In genomic region chr3L:17430957-17431585, dm6 we compare ENCODE assay signal across 3 fruit fly cellular contexts.
TF ChIP-seq lines count a peak whose summit lies in the region.

No protein-coding gene starts in this region.

TF ChIP-seq in whole organism, adult, 20 proteins besides CTCF, POLR2A, EP300 and RAD21 (continued from another document):
- peak; percentile 24 for TF ChIP-seq CG14711 (tag; optimal IDR thresholded peaks at IDR 0.05; lab: Kevin White, UChicago)
- TF ChIP-seq Hr96 (GFP tag; optimal IDR thresholded peaks at IDR 0.05; lab: Kevin White, UChicago) = no peak
TF ChIP-seq in whole organism, adult: peak in this region for 12.

TF ChIP-seq in whole organism, embryonic, 481 proteins besides CTCF, POLR2A, EP300 and RAD21 (continued from another document and continues in another):
- TF ChIP-seq Antp (GFP tag; optimal IDR thresholded peaks at IDR 0.05; lab: Kevin White, UChicago) (no peak), Hr51 (GFP tag; optimal IDR thresholded peaks at IDR 0.05; lab: Kevin White, UChicago) (peak in 1 of 2 experiments; percentile 31), sug (tag; optimal IDR thresholded peaks at IDR 0.05; lab: Kevin White, UChicago) (peak; percentile 60), disco-r (GFP tag; optimal IDR thresholded peaks at IDR 0.05; lab: Kevin White, UChicago) (no peak), br (optimal IDR thresholded peaks at IDR 0.05; lab: Kevin White, UChicago) (no peak), CG7839 (tag; optimal IDR thresholded peaks at IDR 0.05; lab: Kevin White, UChicago) (peak; percentile 21), CG13775 (GFP tag; optimal IDR thresholded peaks at IDR 0.05; lab: Kevin White, UChicago) (no peak), jigr1 (GFP tag; IDR thresholded peaks at IDR 0.05; lab: Robert Waterston, UW) (no peak), lilli (GFP tag; optimal IDR thresholded peaks at IDR 0.05; lab: Kevin White, UChicago) (peak; percentile 14), CG31224 (GFP tag; IDR thresholded peaks at IDR 0.05; lab: Robert Waterston, UW) (no peak), PHDP (tag; optimal IDR thresholded peaks at IDR 0.05; lab: Kevin White, UChicago) (peak; percentile 34), esg (GFP tag; conservative IDR thresholded peaks at IDR 0.05; lab: Robert Waterston, UW) (no peak), stwl (tag; optimal IDR thresholded peaks at IDR 0.05; lab: Kevin White, UChicago) (no peak), CG1233 (GFP tag; optimal IDR thresholded peaks at IDR 0.05; lab: Kevin White, UChicago) (no peak), gce (GFP tag; IDR thresholded peaks at IDR 0.05; lab: Robert Waterston, UW) (no peak), CG34376 (GFP tag; optimal IDR thresholded peaks at IDR 0.05; lab: Kevin White, UChicago) (peak; percentile 73), CG33213 (GFP tag; optimal IDR thresholded peaks at IDR 0.05; lab: Kevin White, UChicago) (peak; percentile 8), CG10654 (GFP tag; optimal IDR thresholded peaks at IDR 0.05; lab: Kevin White, UChicago) (no peak), Fer3 (tag; optimal IDR thresholded peaks at IDR 0.05; lab: Kevin White, UChicago) (peak; percentile 26), Dek (tag; optimal IDR thresholded peaks at IDR 0.05; lab: Kevin White, UChicago) (no peak), exex (tag; optimal IDR thresholded peaks at IDR 0.05; lab: Kevin White, UChicago) (peak; percentile 90), CG8944 (GFP tag; optimal IDR thresholded peaks at IDR 0.05; lab: Kevin White, UChicago) (no peak), sens (GFP tag; lab: Kevin White, UChicago) (peak; percentile 79), gt (GFP tag; IDR thresholded peaks at IDR 0.05; lab: Robert Waterston, UW) (no peak), CG15269 (tag; optimal IDR thresholded peaks at IDR 0.05; lab: Kevin White, UChicago) (peak; percentile 33), unpg (GFP tag; optimal IDR thresholded peaks at IDR 0.05; lab: Kevin White, UChicago) (no peak), CG9932 (GFP tag; IDR thresholded peaks at IDR 0.05; lab: Robert Waterston, UW) (peak; percentile 15; the same call in 1 of the 2 replicates), Ets97D (GFP tag; optimal IDR thresholded peaks at IDR 0.05; lab: Kevin White, UChicago) (no peak), bab2 (GFP tag; optimal IDR thresholded peaks at IDR 0.05; lab: Kevin White, UChicago) (peak; percentile 11), CG14965 (GFP tag; optimal IDR thresholded peaks at IDR 0.05; lab: Kevin White, UChicago; ENCODE audit: borderline replicate concordance) (no peak), CG16813 (GFP tag; IDR thresholded peaks at IDR 0.05; lab: Robert Waterston, UW; ENCODE audit: partially characterized antibody) (no peak), Doc2 (GFP tag; IDR thresholded peaks at IDR 0.05; lab: Robert Waterston, UW) (no peak), CG14441 (GFP tag; IDR thresholded peaks at IDR 0.05; lab: Robert Waterston, UW) (peak; percentile 51; the same call in 1 of the 2 replicates), Rfx (GFP tag; IDR thresholded peaks at IDR 0.05; lab: Robert Waterston, UW) (peak; percentile 33; the same call in 1 of the 2 replicates), pfk (GFP tag; optimal IDR thresholded peaks at IDR 0.05; lab: Kevin White, UChicago) (peak; percentile 81), H2.0 (GFP tag; IDR thresholded peaks at IDR 0.05; lab: Robert Waterston, UW) (no peak), Asciz (GFP tag; optimal IDR thresholded peaks at IDR 0.05; lab: Kevin White, UChicago) (peak; percentile 30), seq (GFP tag; IDR thresholded peaks at IDR 0.05; lab: Robert Waterston, UW) (peak; percentile 24; the same call in 1 of the 2 replicates), nau (GFP tag; optimal IDR thresholded peaks at IDR 0.05; lab: Kevin White, UChicago) (no peak), az2 (GFP tag; optimal IDR thresholded peaks at IDR 0.05; lab: Kevin White, UChicago) (no peak), D19A (tag; optimal IDR thresholded peaks at IDR 0.05; lab: Kevin White, UChicago) (peak; percentile 65), Dbx (GFP tag; IDR thresholded peaks at IDR 0.05; lab: Robert Waterston, UW) (0 out of 3 replicates have a peak, but pooled peaks have one; percentile 31), CG4282 (GFP tag; optimal IDR thresholded peaks at IDR 0.05; lab: Kevin White, UChicago) (no peak), grn (GFP tag; optimal IDR thresholded peaks at IDR 0.05; lab: Kevin White, UChicago) (peak; percentile 51), cwo (GFP tag; optimal IDR thresholded peaks at IDR 0.05; lab: Kevin White, UChicago) (peak; percentile 79), CG7786 (GFP tag; optimal IDR thresholded peaks at IDR 0.05; lab: Kevin White, UChicago) (no peak), Dfd (GFP tag; optimal IDR thresholded peaks at IDR 0.05; lab: Kevin White, UChicago) (no peak), Mad (GFP tag; optimal IDR thresholded peaks at IDR 0.05; lab: Kevin White, UChicago) (no peak), CG17829 (tag; optimal IDR thresholded peaks at IDR 0.05; lab: Kevin White, UChicago) (no peak), row (GFP tag; IDR thresholded peaks at IDR 0.05; lab: Robert Waterston, UW) (peak; percentile 35; the same call in 1 of the 3 replicates), CG11696 (GFP tag; IDR thresholded peaks at IDR 0.05; lab: Robert Waterston, UW) (no peak), gsb-n (tag; optimal IDR thresholded peaks at IDR 0.05; lab: Kevin White, UChicago) (no peak), CG2678 (tag; optimal IDR thresholded peaks at IDR 0.05; lab: Kevin White, UChicago) (peak; percentile 15), pho (GFP tag; optimal IDR thresholded peaks at IDR 0.05; lab: Kevin White, UChicago) (peak; percentile 3), E2f1 (GFP tag; IDR thresholded peaks at IDR 0.05; lab: Robert Waterston, UW) (no peak), hbn (GFP tag; IDR thresholded peaks at IDR 0.05; lab: Robert Waterston, UW; ENCODE audit: partially characterized antibody) (no peak), her (GFP tag; optimal IDR thresholded peaks at IDR 0.05; lab: Kevin White, UChicago) (no peak), unc-4 (GFP tag; IDR thresholded peaks at IDR 0.05; lab: Robert Waterston, UW; ENCODE audit: partially characterized antibody) (no peak), Meics (GFP tag; optimal IDR thresholded peaks at IDR 0.05; lab: Kevin White, UChicago) (peak; percentile 20), CG4360 (GFP tag; IDR thresholded peaks at IDR 0.05; lab: Robert Waterston, UW) (no peak), tna (GFP tag; IDR thresholded peaks at IDR 0.05; lab: Robert Waterston, UW; ENCODE audit: partially characterized antibody) (no peak), CG9817 (tag; optimal IDR thresholded peaks at IDR 0.05; lab: Kevin White, UChicago) (peak; percentile 5), Med (GFP tag; lab: Kevin White, UChicago) (peak; percentile 69), Hmr (GFP tag; optimal IDR thresholded peaks at IDR 0.05; lab: Kevin White, UChicago) (peak; percentile 49), Doc3 (GFP tag; IDR thresholded peaks at IDR 0.05; lab: Robert Waterston, UW; ENCODE audit: partially characterized antibody) (no peak)

TF ChIP-seq in whole organism, prepupa, 60 proteins besides CTCF, POLR2A, EP300 and RAD21 (continued from another document):
- TF ChIP-seq CG6854 (GFP tag; optimal IDR thresholded peaks at IDR 0.05; lab: Kevin White, UChicago) (no peak), dac (GFP tag; optimal IDR thresholded peaks at IDR 0.05; lab: Kevin White, UChicago) (no peak), net (GFP tag; optimal IDR thresholded peaks at IDR 0.05; lab: Kevin White, UChicago) (no peak), Hr4 (GFP tag; optimal IDR thresholded peaks at IDR 0.05; lab: Kevin White, UChicago) (peak; percentile 39), Hr38 (GFP tag; optimal IDR thresholded peaks at IDR 0.05; lab: Kevin White, UChicago) (no peak), Smox (GFP tag; optimal IDR thresholded peaks at IDR 0.05; lab: Kevin White, UChicago) (peak; percentile 1), CG16779 (tag; optimal IDR thresholded peaks at IDR 0.05; lab: Kevin White, UChicago) (no peak), fkh (GFP tag; optimal IDR thresholded peaks at IDR 0.05; lab: Kevin White, UChicago) (peak; percentile 37), vri (GFP tag; optimal IDR thresholded peaks at IDR 0.05; lab: Kevin White, UChicago) (peak; percentile 29), pdm3 (GFP tag; optimal IDR thresholded peaks at IDR 0.05; lab: Kevin White, UChicago) (peak; percentile 14), ss (GFP tag; optimal IDR thresholded peaks at IDR 0.05; lab: Kevin White, UChicago) (no peak), CG31627 (GFP tag; optimal IDR thresholded peaks at IDR 0.05; lab: Kevin White, UChicago) (peak; percentile 7), Lpt (GFP tag; optimal IDR thresholded peaks at IDR 0.05; lab: Kevin White, UChicago) (no peak), fd85E (GFP tag; optimal IDR thresholded peaks at IDR 0.05; lab: Kevin White, UChicago) (no peak), esn (GFP tag; optimal IDR thresholded peaks at IDR 0.05; lab: Kevin White, UChicago) (peak; percentile 31), CG8119 (GFP tag; IDR thresholded peaks at IDR 0.05; lab: Robert Waterston, UW) (peak; percentile 24; the same call in 1 of the 3 replicates), CG7368 (GFP tag; optimal IDR thresholded peaks at IDR 0.05; lab: Kevin White, UChicago) (no peak), Eip75B (GFP tag; optimal IDR thresholded peaks at IDR 0.05; lab: Kevin White, UChicago) (no peak), Sox14 (GFP tag; optimal IDR thresholded peaks at IDR 0.05; lab: Kevin White, UChicago) (peak; percentile 37), CG3032 (tag; optimal IDR thresholded peaks at IDR 0.05; lab: Kevin White, UChicago) (no peak)
